Worm (Caenorhabditis elegans): ENCODE data around the gene F49F1.4.
A peak's percentile ranks its signal among the peaks of the same experiment; 100 is the strongest.

The F49F1.4 gene

ce11 chrIV:4108767-4109166, 6.8 kb downstream of the F49F1.4 start, which contains the start of gene C35B1.7:
Gene C35B1.7, plus strand, starts transcription at chrIV:4109067.
- TF ChIP-seq ceh-90 (tag; optimal IDR thresholded peaks at IDR 0.05) = no peak
- TF ChIP-seq swsn-7 (tag; optimal IDR thresholded peaks at IDR 0.05) = no peak
- TF ChIP-seq hlh-17 (GFP tag; optimal IDR thresholded peaks at IDR 0.05; ENCODE audit: borderline replicate concordance) = no peak
- TF ChIP-seq ceh-8 (GFP tag; optimal IDR thresholded peaks at IDR 0.05) = no peak
- no peak for TF ChIP-seq ceh-82 (tag; optimal IDR thresholded peaks at IDR 0.05)
- TF ChIP-seq C34B4.2 (tag; optimal IDR thresholded peaks at IDR 0.05) = no peak
- no peak for TF ChIP-seq rnt-1 (tag; optimal IDR thresholded peaks at IDR 0.05)
- TF ChIP-seq nhr-71 (tag; optimal IDR thresholded peaks at IDR 0.05) = no peak
- no peak for TF ChIP-seq ztf-11 (tag; optimal IDR thresholded peaks at IDR 0.05)

- no peak for TF ChIP-seq ztf-4 (tag; optimal IDR thresholded peaks at IDR 0.05)
- TF ChIP-seq nhr-85 (tag) = peak; percentile 17
- TF ChIP-seq lin-13 (GFP tag; optimal IDR thresholded peaks at IDR 0.05) = no peak
These were observed 12.8 kb downstream of the F49F1.4 start, which contains the start of gene ubc-1 for ce11 chrIV:4102720-4103119. Gene ubc-1, plus strand, starts transcription at chrIV:4103020.

ce11 chrIV:4099773-4100172, 15.8 kb downstream of the F49F1.4 start:
- no peak for TF ChIP-seq vab-15 (tag; optimal IDR thresholded peaks at IDR 0.05)
- peak; percentile 48 for TF ChIP-seq nhr-71 (tag; optimal IDR thresholded peaks at IDR 0.05)
- TF ChIP-seq dpl-1 (GFP tag; optimal IDR thresholded peaks at IDR 0.05) = peak in 1 of 3 experiments; percentile 13
- no peak for TF ChIP-seq nhr-85 (tag)
- TF ChIP-seq fkh-4 (tag; optimal IDR thresholded peaks at IDR 0.05; ENCODE audit: borderline replicate concordance) = no peak
- TF ChIP-seq aly-2 (tag; optimal IDR thresholded peaks at IDR 0.05) = no peak
- TF ChIP-seq C04F5.9 (tag; optimal IDR thresholded peaks at IDR 0.05) = no peak
- TF ChIP-seq C34B4.2 (tag; optimal IDR thresholded peaks at IDR 0.05) = no peak
- no peak for TF ChIP-seq nhr-28 (tag; optimal IDR thresholded peaks at IDR 0.05)
- no peak for TF ChIP-seq hlh-17 (GFP tag; optimal IDR thresholded peaks at IDR 0.05; ENCODE audit: borderline replicate concordance)
- no peak for TF ChIP-seq ceh-8 (GFP tag; optimal IDR thresholded peaks at IDR 0.05)
- peak; percentile 40 for TF ChIP-seq pag-3 (tag; optimal IDR thresholded peaks at IDR 0.05; ENCODE audit: borderline replicate concordance, insufficient read depth)
- peak; percentile 7 for TF ChIP-seq snu-23 (GFP tag; optimal IDR thresholded peaks at IDR 0.05)
- TF ChIP-seq fos-1 (tag; optimal IDR thresholded peaks at IDR 0.05) = no peak
- TF ChIP-seq fkh-10 (GFP tag; optimal IDR thresholded peaks at IDR 0.05) = no peak
- no peak for TF ChIP-seq lin-13 (GFP tag; optimal IDR thresholded peaks at IDR 0.05)
- TF ChIP-seq Y116A8C.19 (tag; optimal IDR thresholded peaks at IDR 0.05; ENCODE audit: borderline replicate concordance) = no peak
- no peak for TF ChIP-seq zag-1 (tag; optimal IDR thresholded peaks at IDR 0.05)
- no peak for TF ChIP-seq nhr-90 (tag; optimal IDR thresholded peaks at IDR 0.05; ENCODE audit: poor library complexity)
- TF ChIP-seq skn-1 (tag; optimal IDR thresholded peaks at IDR 0.05) = no peak
- TF ChIP-seq nhr-19 (GFP tag; conservative IDR thresholded peaks at IDR 0.05) = peak; percentile 34; the same call in 1 of the 2 replicates
- TF ChIP-seq egl-13 (tag; optimal IDR thresholded peaks at IDR 0.05) = no peak
- TF ChIP-seq lin-14 (GFP tag; optimal IDR thresholded peaks at IDR 0.05) = peak; percentile 54
- no peak for TF ChIP-seq ces-1 (GFP tag; optimal IDR thresholded peaks at IDR 0.05)
- no peak for TF ChIP-seq alr-1 (tag; optimal IDR thresholded peaks at IDR 0.05; ENCODE audit: borderline replicate concordance)
- peak; percentile 10 to 21 for TF ChIP-seq lsy-2 (tag; optimal IDR thresholded peaks at IDR 0.05)
- TF ChIP-seq F16B12.6 (tag; optimal IDR thresholded peaks at IDR 0.05) = no peak
- no peak for TF ChIP-seq xbp-1 (tag; optimal IDR thresholded peaks at IDR 0.05)
- TF ChIP-seq irx-1 (tag; optimal IDR thresholded peaks at IDR 0.05) = no peak
- no peak for TF ChIP-seq efl-1 (optimal IDR thresholded peaks at IDR 0.05)
- TF ChIP-seq efl-1 (GFP tag; optimal IDR thresholded peaks at IDR 0.05 in 1 of 2) = no peak
- TF ChIP-seq nhr-20 (tag; optimal IDR thresholded peaks at IDR 0.05) = no peak
- no peak for TF ChIP-seq lin-35 (GFP tag; optimal IDR thresholded peaks at IDR 0.05)
- TF ChIP-seq unc-130 (tag; optimal IDR thresholded peaks at IDR 0.05) = peak; percentile 48

Data from whole organism, L1 larva.